Worm (Caenorhabditis elegans) whole organism, late embryonic: Measurements from ENCODE around the gene F35H8.12.

ENCODE experiments used
- ama-1 ChIP-seq: fragments of 150-350 bp; optimal IDR thresholded peaks from 2 replicates; lab custom pipeline; 2014
- ceh-14 ChIP-seq: sonication (generic microtip); optimal IDR thresholded peaks from 2 replicates; lab custom pipeline; 2016; ENCODE audit warnings: missing genotype, missing genetic modification characterization, missing compliant biosample characterization
- ceh-18 ChIP-seq: sonication (generic microtip); optimal IDR thresholded peaks from 2 replicates; lab custom pipeline; 2016; ENCODE audit warnings: missing genetic modification characterization, missing compliant biosample characterization
- ceh-31 ChIP-seq: sonication (generic microtip); optimal IDR thresholded peaks from 2 replicates; lab custom pipeline; 2016; ENCODE audit warnings: missing genetic modification characterization, missing compliant biosample characterization
- fax-1 ChIP-seq: sonication (generic microtip); optimal IDR thresholded peaks from 2 replicates; lab custom pipeline; 2016; ENCODE audit warnings: missing genotype, missing genetic modification characterization, missing compliant biosample characterization
- hlh-13 ChIP-seq: fragments of 200-800 bp; sonication (Bioruptor generic); optimal IDR thresholded peaks from 2 replicates; lab custom pipeline; 2018; ENCODE audit warnings: mild to moderate bottlenecking, missing genetic modification characterization, missing compliant biosample characterization
- lim-6 ChIP-seq: sonication (generic microtip); optimal IDR thresholded peaks from 2 replicates; lab custom pipeline; 2016; ENCODE audit warnings: missing genetic modification characterization, missing compliant biosample characterization
- odd-2 ChIP-seq: sonication (generic microtip); optimal IDR thresholded peaks from 2 replicates; lab custom pipeline; 2017; ENCODE audit warnings: antibody characterized with exemption, mild to moderate bottlenecking, missing genetic modification characterization, missing compliant biosample characterization
- pha-2 ChIP-seq: sonication (generic microtip); optimal IDR thresholded peaks from 2 replicates; lab custom pipeline; 2017; ENCODE audit warnings: mild to moderate bottlenecking, missing genetic modification characterization, missing compliant biosample characterization
- pha-4 ChIP-seq: fragments of 150-350 bp; optimal IDR thresholded peaks from 2 replicates; lab custom pipeline; 2018; ENCODE audit warnings: missing biosample characterization, missing genetic modification reagents, missing genetic modification characterization
- pros-1 ChIP-seq: fragments of 150-350 bp; optimal IDR thresholded peaks from 2 replicates; lab custom pipeline; 2014; ENCODE audit warnings: missing biosample characterization, missing genetic modification reagents, missing genetic modification characterization
- unc-42 ChIP-seq: sonication (generic microtip); optimal IDR thresholded peaks from 2 replicates; lab custom pipeline; 2016; ENCODE audit warnings: missing genotype, missing genetic modification characterization, missing compliant biosample characterization
- unc-86 ChIP-seq: sonication (generic microtip); optimal IDR thresholded peaks from 2 replicates; lab custom pipeline; 2016; ENCODE audit warnings: missing genetic modification characterization, missing compliant biosample characterization

ce11 chrII:9574406-9574805 is 22.8 kb downstream of the F35H8.12 start:
- TF ChIP-seq pha-2, result no peak
- no peak for TF ChIP-seq fax-1 (tag; lab: Kevin White, UChicago)
- no peak for TF ChIP-seq unc-86 (tag; lab: Kevin White, UChicago)
- no peak for TF ChIP-seq hlh-13
- no peak for TF ChIP-seq ceh-18
- no peak for TF ChIP-seq ama-1
- TF ChIP-seq ceh-14 (tag; lab: Kevin White, UChicago), result no peak
- TF ChIP-seq pros-1, result peak; percentile 81
- no peak for TF ChIP-seq odd-2
- no peak for TF ChIP-seq lim-6 (tag; lab: Kevin White, UChicago)
- no peak for TF ChIP-seq pha-4
- no peak for TF ChIP-seq unc-42 (tag; lab: Kevin White, UChicago)
- peak; percentile 90 for TF ChIP-seq ceh-31 (tag; lab: Kevin White, UChicago)
